Fruit fly (Drosophila melanogaster) whole organism, embryonic: ENCODE data around the gene Fpgs1.

Experiments used
- Ada2b ChIP-seq: fragments of 200-800 bp; sonication (Bioruptor generic); IDR thresholded peaks from 2 replicates; pipeline ENCODE4 v1.3.6; 2022; ENCODE audit warnings: missing biosample characterization, missing genetic modification characterization
- BEAF-32 ChIP-seq: fragments of 200-800 bp; sonication (Bioruptor generic); optimal IDR thresholded peaks from 3 replicates; lab custom pipeline; 2017; ENCODE audit warnings: missing biosample characterization, missing genetic modification characterization, mild to moderate bottlenecking, moderate library complexity, missing genetic modification reagents
- CG1024 ChIP-seq: fragments of 200-800 bp; sonication (Bioruptor generic); IDR thresholded peaks from 2 replicates; pipeline ENCODE4 v1.3.6; 2022; ENCODE audit warnings: missing biosample characterization, missing genetic modification characterization
- CG10267 ChIP-seq: fragments of 200-800 bp; sonication (Bioruptor generic); optimal IDR thresholded peaks from 2 replicates; lab custom pipeline; 2018; ENCODE audit warnings: missing biosample characterization, mild to moderate bottlenecking, missing genetic modification characterization, moderate library complexity
- CG10979 ChIP-seq: fragments of 200-800 bp; sonication (Bioruptor generic); optimal IDR thresholded peaks from 2 replicates; lab custom pipeline; 2018; ENCODE audit warnings: missing biosample characterization, mild to moderate bottlenecking, missing genetic modification characterization, moderate library complexity
- CG12071 ChIP-seq: fragments of 200-800 bp; sonication (Bioruptor generic); optimal IDR thresholded peaks from 3 replicates; lab custom pipeline; 2018; ENCODE audit warnings: missing biosample characterization, mild to moderate bottlenecking, missing genetic modification characterization
- CG12236 ChIP-seq: fragments of 200-800 bp; sonication (Bioruptor generic); optimal IDR thresholded peaks from 2 replicates; lab custom pipeline; 2016; ENCODE audit warnings: missing biosample characterization, missing genetic modification characterization
- CG14050 ChIP-seq: fragments of 200-800 bp; sonication (Bioruptor generic); IDR thresholded peaks from 3 replicates; pipeline ENCODE4 v1.3.6; 2022; ENCODE audit warnings: missing biosample characterization, missing genetic modification characterization
- CG16815 ChIP-seq: fragments of 200-800 bp; sonication (Bioruptor generic); optimal IDR thresholded peaks from 3 replicates; lab custom pipeline; 2017; ENCODE audit warnings: missing biosample characterization, mild to moderate bottlenecking, missing genetic modification characterization
- CG16863 ChIP-seq: fragments of 200-800 bp; sonication (Bioruptor generic); optimal IDR thresholded peaks from 3 replicates; lab custom pipeline; 2016; ENCODE audit warnings: missing biosample characterization, missing genetic modification characterization
- CG2889 ChIP-seq: fragments of 200-800 bp; sonication (Bioruptor generic); IDR thresholded peaks from 3 replicates; pipeline ENCODE4 v1.3.6; 2022; ENCODE audit warnings: missing biosample characterization, missing genetic modification characterization
- CG30020 ChIP-seq: fragments of 200-800 bp; optimal IDR thresholded peaks from 2 replicates; lab custom pipeline; 2019; ENCODE audit warnings: missing biosample characterization, mild to moderate bottlenecking, missing genetic modification characterization, moderate library complexity
- CG30431 ChIP-seq: fragments of 200-800 bp; sonication (Bioruptor generic); optimal IDR thresholded peaks from 2 replicates; lab custom pipeline; 2017; ENCODE audit warnings: missing biosample characterization, missing genetic modification characterization
- CG32532 ChIP-seq: fragments of 200-800 bp; sonication (Bioruptor generic); IDR thresholded peaks from 2 replicates; pipeline ENCODE4 v1.3.6; 2022; ENCODE audit warnings: missing biosample characterization, missing genetic modification characterization
- CG34422 ChIP-seq: fragments of 200-800 bp; sonication (Bioruptor generic); IDR thresholded peaks from 3 replicates; pipeline ENCODE4 v1.3.6; 2022; ENCODE audit warnings: missing biosample characterization, missing genetic modification characterization
- CG4282 ChIP-seq: fragments of 200-800 bp; sonication (Bioruptor generic); optimal IDR thresholded peaks from 2 replicates; lab custom pipeline; 2016; ENCODE audit warnings: missing biosample characterization, missing genetic modification characterization
- CG5245 ChIP-seq: fragments of 200-800 bp; sonication (Bioruptor generic); optimal IDR thresholded peaks from 3 replicates; lab custom pipeline; 2016; ENCODE audit warnings: missing biosample characterization, missing genetic modification characterization
- CG8924 ChIP-seq: fragments of 200-800 bp; optimal IDR thresholded peaks from 3 replicates; lab custom pipeline; 2019; ENCODE audit warnings: missing biosample characterization, mild to moderate bottlenecking, missing genetic modification characterization, moderate library complexity
- CG8944 ChIP-seq: fragments of 200-800 bp; sonication (Bioruptor generic); optimal IDR thresholded peaks from 3 replicates; lab custom pipeline; 2016; ENCODE audit warnings: missing biosample characterization, missing genetic modification characterization
- Chrac-16 ChIP-seq: fragments of 200-800 bp; sonication (Bioruptor generic); optimal IDR thresholded peaks from 3 replicates; lab custom pipeline; 2016; ENCODE audit warnings: missing biosample characterization, missing genetic modification characterization
- CkIIα-i1 ChIP-seq: fragments of 200-800 bp; sonication (Bioruptor generic); IDR thresholded peaks from 2 replicates; pipeline ENCODE4 v1.3.6; 2022; ENCODE audit warnings: missing biosample characterization, missing genetic modification characterization
- CoRest ChIP-seq: fragments of 200-800 bp; sonication (Bioruptor generic); optimal IDR thresholded peaks from 3 replicates; lab custom pipeline; 2018; ENCODE audit warnings: missing biosample characterization, mild to moderate bottlenecking, missing genetic modification characterization, moderate library complexity
- CrebB ChIP-seq: fragments of 200-800 bp; sonication (Bioruptor generic); optimal IDR thresholded peaks from 3 replicates; lab custom pipeline; 2018; ENCODE audit warnings: missing biosample characterization, mild to moderate bottlenecking, missing genetic modification characterization
- Dp ChIP-seq: fragments of 200-800 bp; sonication (Bioruptor generic); optimal IDR thresholded peaks from 2 replicates; lab custom pipeline; 2018; ENCODE audit warnings: missing biosample characterization, mild to moderate bottlenecking, missing genetic modification characterization, moderate library complexity
- Elba2 ChIP-seq: fragments of 200-800 bp; sonication (Bioruptor generic); optimal IDR thresholded peaks from 3 replicates; lab custom pipeline; 2016; ENCODE audit warnings: missing biosample characterization, missing genetic modification characterization
- HLHmδ ChIP-seq: fragments of 200-800 bp; sonication (Bioruptor generic); optimal IDR thresholded peaks from 2 replicates; lab custom pipeline; 2018; ENCODE audit warnings: missing biosample characterization, mild to moderate bottlenecking, missing genetic modification characterization, moderate library complexity
- NfI ChIP-seq: fragments of 200-800 bp; sonication (Bioruptor generic); optimal IDR thresholded peaks from 3 replicates; lab custom pipeline; 2018; ENCODE audit warnings: missing biosample characterization, mild to moderate bottlenecking, missing genetic modification characterization, moderate library complexity
- Optix ChIP-seq: fragments of 200-800 bp; sonication (Bioruptor generic); IDR thresholded peaks from 3 replicates; pipeline ENCODE4 v1.3.6; 2022; ENCODE audit warnings: missing biosample characterization, missing genetic modification characterization
- Poxn ChIP-seq: fragments of 200-800 bp; sonication (Bioruptor generic); IDR thresholded peaks from 2 replicates; pipeline ENCODE4 v1.3.6; 2022; ENCODE audit warnings: missing biosample characterization, missing genetic modification characterization
- Rfx ChIP-seq: fragments of 200-800 bp; sonication (Bioruptor generic); IDR thresholded peaks from 2 replicates; pipeline ENCODE4 v1.3.6; 2022; ENCODE audit warnings: missing biosample characterization, missing genetic modification characterization
- Scr ChIP-seq: fragments of 200-800 bp; sonication (Bioruptor generic); IDR thresholded peaks from 2 replicates; pipeline ENCODE4 v1.3.6; 2022; ENCODE audit warnings: missing biosample characterization, missing genetic modification characterization; ENCODE audit not compliant: partially characterized antibody
- ap ChIP-seq: fragments of 200-800 bp; sonication (Bioruptor generic); IDR thresholded peaks from 2 replicates; pipeline ENCODE4 v1.3.6; 2022; ENCODE audit warnings: missing biosample characterization, missing genetic modification characterization
- ash1 ChIP-seq: fragments of 200-800 bp; sonication (Bioruptor generic); optimal IDR thresholded peaks from 2 replicates; lab custom pipeline; 2018; ENCODE audit warnings: missing biosample characterization, mild to moderate bottlenecking, missing genetic modification characterization
- btn ChIP-seq: fragments of 200-800 bp; sonication (Bioruptor generic); optimal IDR thresholded peaks from 2 replicates; lab custom pipeline; 2016; ENCODE audit warnings: missing biosample characterization, missing genetic modification characterization
- cas ChIP-seq: fragments of 200-800 bp; sonication (Bioruptor generic); IDR thresholded peaks from 2 replicates; pipeline ENCODE4 v1.3.6; 2022; ENCODE audit warnings: missing biosample characterization, missing genetic modification characterization
- crc ChIP-seq: fragments of 200-800 bp; sonication (Bioruptor generic); optimal IDR thresholded peaks from 2 replicates; lab custom pipeline; 2016; ENCODE audit warnings: missing biosample characterization, missing genetic modification characterization
- cwo ChIP-seq: fragments of 200-800 bp; sonication (Bioruptor generic); optimal IDR thresholded peaks from 3 replicates; lab custom pipeline; 2017; ENCODE audit warnings: missing biosample characterization, missing genetic modification characterization, mild to moderate bottlenecking, moderate library complexity, missing genetic modification reagents
- ewg ChIP-seq: fragments of 200-800 bp; sonication (Bioruptor generic); optimal IDR thresholded peaks from 3 replicates; lab custom pipeline; 2017; ENCODE audit warnings: mild to moderate bottlenecking, missing biosample characterization, missing genetic modification reagents, missing genetic modification characterization
- ham ChIP-seq: fragments of 200-800 bp; sonication (Bioruptor generic); IDR thresholded peaks from 2 replicates; pipeline ENCODE4 v1.3.6; 2022; ENCODE audit warnings: missing biosample characterization, missing genetic modification characterization
- hkb ChIP-seq, 2 experiments: fragments of 200-800 bp in 1 of 2; fragments of >200 bp in 1 of 2; sonication (Bioruptor generic) in 1 of 2; IDR thresholded peaks in 1 of 2; optimal IDR thresholded peaks in 1 of 2; 2 replicates each; pipeline versions ENCODE4 v1.3.6 to Lab custom; 2017 to 2022; ENCODE audit warnings: missing biosample characterization in 1 of 2, missing genetic modification characterization in 1 of 2
- lbe ChIP-seq: fragments of 200-800 bp; sonication (Bioruptor generic); optimal IDR thresholded peaks from 2 replicates; lab custom pipeline; 2016; ENCODE audit warnings: missing biosample characterization, mild to moderate bottlenecking, missing genetic modification characterization
- pan ChIP-seq, 4 experiments: fragments of >200 bp in 3 of 4; fragments of 200-800 bp in 1 of 4; sonication (Bioruptor generic) in 1 of 4; optimal IDR thresholded peaks in 3 of 4; IDR thresholded peaks in 1 of 4; 2 replicates each; pipeline versions ENCODE4 v1.3.6 to Lab custom; 2017 to 2022; ENCODE audit warnings: missing biosample characterization in 2 of 4, missing genetic modification characterization in 2 of 4, mixed read lengths in 1 of 4
- ro ChIP-seq: fragments of 200-800 bp; sonication (Bioruptor generic); IDR thresholded peaks from 2 replicates; pipeline ENCODE4 v1.3.6; 2022; ENCODE audit warnings: missing biosample characterization, missing genetic modification characterization
- slbo ChIP-seq: fragments of 200-800 bp; sonication (Bioruptor generic); IDR thresholded peaks from 2 replicates; pipeline ENCODE4 v1.3.6; 2022; ENCODE audit warnings: missing biosample characterization, missing genetic modification characterization
- slp2 ChIP-seq: fragments of 200-800 bp; sonication (Bioruptor generic); optimal IDR thresholded peaks from 2 replicates; lab custom pipeline; 2016; ENCODE audit warnings: missing biosample characterization, missing genetic modification characterization
- sob ChIP-seq: fragments of 200-800 bp; sonication (Bioruptor generic); IDR thresholded peaks from 2 replicates; pipeline ENCODE4 v1.3.6; 2022; ENCODE audit warnings: missing biosample characterization, missing genetic modification characterization
- tll ChIP-seq, 2 experiments: fragments of 200-800 bp in 1 of 2; fragments of >200 bp in 1 of 2; sonication (Bioruptor generic) in 1 of 2; optimal IDR thresholded peaks; 2 replicates each; lab custom pipeline; 2017 to 2019; ENCODE audit warnings: missing biosample characterization in 2 of 2, missing genetic modification characterization in 2 of 2, mild to moderate bottlenecking in 1 of 2, moderate library complexity in 1 of 2
- wdn ChIP-seq: fragments of 200-800 bp; sonication (Bioruptor generic); IDR thresholded peaks from 2 replicates; pipeline ENCODE4 v1.3.6; 2022; ENCODE audit warnings: missing biosample characterization, missing genetic modification characterization
- yki ChIP-seq: fragments of >200 bp; optimal IDR thresholded peaks from 3 replicates; lab custom pipeline; 2018
- zfh2 ChIP-seq: fragments of 200-800 bp; sonication (Bioruptor generic); optimal IDR thresholded peaks from 2 replicates; lab custom pipeline; 2016; ENCODE audit warnings: missing biosample characterization, missing genetic modification characterization

Gene Fpgs1

dm6 chrX:12575827-12576408 lies 35.7 kb upstream of the Fpgs1 start (continued):
- TF ChIP-seq CG8924 (tag; lab: Kevin White, UChicago) = peak; percentile 69
- TF ChIP-seq Dp (GFP tag; lab: Kevin White, UChicago) = no peak
- peak; percentile 64 for TF ChIP-seq Chrac-16 (GFP tag; lab: Kevin White, UChicago)
- peak; percentile 3 for TF ChIP-seq Elba2 (GFP tag; lab: Kevin White, UChicago)
- TF ChIP-seq Scr (GFP tag; lab: Robert Waterston, UW) = no peak
- TF ChIP-seq CG2889 (GFP tag; lab: Robert Waterston, UW) = no peak
- TF ChIP-seq CG12236 (GFP tag; lab: Kevin White, UChicago) = peak; percentile 57
- TF ChIP-seq ash1 (GFP tag; lab: Kevin White, UChicago) = no peak
- no peak for TF ChIP-seq btn (GFP tag; lab: Kevin White, UChicago)
- peak; percentile 77 for TF ChIP-seq CG16815 (GFP tag; lab: Kevin White, UChicago)
- TF ChIP-seq CG30431 = peak; percentile 61
- no peak for TF ChIP-seq zfh2 (GFP tag; lab: Kevin White, UChicago)
- TF ChIP-seq CG32532 = no peak
- no peak for TF ChIP-seq ap
- peak; percentile 68 for TF ChIP-seq CG10267
- TF ChIP-seq yki (lab: Kevin White, UChicago) = no peak
- peak; percentile 44; the same call in 1 of the 3 replicates for TF ChIP-seq Optix
- TF ChIP-seq CG16863 (GFP tag; lab: Kevin White, UChicago) = peak; percentile 59
- no peak for TF ChIP-seq BEAF-32
- TF ChIP-seq CG30020 (tag; lab: Kevin White, UChicago) = peak; percentile 19
- no peak for TF ChIP-seq CkIIα-i1 (GFP tag; lab: Robert Waterston, UW)
- no peak for TF ChIP-seq CG14050 (GFP tag; lab: Robert Waterston, UW)
- TF ChIP-seq cas (GFP tag; lab: Robert Waterston, UW) = no peak
- TF ChIP-seq Poxn (GFP tag; lab: Robert Waterston, UW) = no peak
- TF ChIP-seq CG8944 (GFP tag; lab: Kevin White, UChicago) = peak; percentile 9
- TF ChIP-seq pan (optimal IDR thresholded peaks at IDR 0.05; lab: Kevin White, UChicago) = no peak
- peak in 1 of 2 experiments; percentile 48 for TF ChIP-seq pan (GFP tag; optimal IDR thresholded peaks at IDR 0.05 in 1 of 2, IDR thresholded peaks at IDR 0.05 in 1 of 2)
- no peak for TF ChIP-seq tll (GFP tag; optimal IDR thresholded peaks at IDR 0.05; lab: Kevin White, UChicago)
- no peak for TF ChIP-seq ham (GFP tag; lab: Robert Waterston, UW)
- no peak for TF ChIP-seq crc
- TF ChIP-seq Rfx (GFP tag; lab: Robert Waterston, UW) = no peak
- TF ChIP-seq wdn (GFP tag; lab: Robert Waterston, UW) = no peak
- TF ChIP-seq CG12071 (GFP tag; lab: Kevin White, UChicago) = no peak
- peak; percentile 82 for TF ChIP-seq CoRest (tag; lab: Kevin White, UChicago)
- no peak for TF ChIP-seq hkb (optimal IDR thresholded peaks at IDR 0.05; lab: Kevin White, UChicago)
- TF ChIP-seq hkb (GFP tag; IDR thresholded peaks at IDR 0.05; lab: Robert Waterston, UW) = peak; percentile 48; the same call in 1 of the 2 replicates
- TF ChIP-seq slp2 (GFP tag; lab: Kevin White, UChicago) = peak; percentile 51
- peak; percentile 35 for TF ChIP-seq CG4282 (GFP tag; lab: Kevin White, UChicago)
- no peak for TF ChIP-seq CG34422
- TF ChIP-seq Ada2b (GFP tag; lab: Robert Waterston, UW) = no peak
- TF ChIP-seq cwo = no peak
- TF ChIP-seq CrebB (tag; lab: Kevin White, UChicago) = no peak
- TF ChIP-seq NfI (GFP tag; lab: Kevin White, UChicago) = no peak
- no peak for TF ChIP-seq CG1024 (GFP tag; lab: Robert Waterston, UW)
- peak; percentile 34 for TF ChIP-seq CG5245 (GFP tag; lab: Kevin White, UChicago)
- TF ChIP-seq slbo = no peak
- TF ChIP-seq CG10979 (tag; lab: Kevin White, UChicago) = peak; percentile 90
- peak; percentile 34 for TF ChIP-seq HLHmδ (GFP tag; lab: Kevin White, UChicago)
- TF ChIP-seq ewg = peak; percentile 58
- no peak; the same call in 1 of the 2 replicates for TF ChIP-seq ro (GFP tag; lab: Robert Waterston, UW)
- no peak for TF ChIP-seq sob (GFP tag; lab: Robert Waterston, UW)
- TF ChIP-seq lbe (GFP tag; lab: Kevin White, UChicago) = peak; percentile 64
